Fruit fly (Drosophila melanogaster) whole organism, embryonic: ENCODE measurements around the gene CG5498.

ENCODE experiments used
- Antp ChIP-seq: fragments of 200-800 bp; sonication (Bioruptor generic); optimal IDR thresholded peaks from 3 replicates; lab custom pipeline; 2016; ENCODE audit warnings: missing biosample characterization, missing genetic modification characterization
- Awh ChIP-seq: fragments of 200-800 bp; sonication (Bioruptor generic); IDR thresholded peaks from 2 replicates; pipeline ENCODE4, ENCODE4 v1.3.6; 2022; ENCODE audit warnings: missing biosample characterization, missing genetic modification characterization
- Bteb2 ChIP-seq: fragments of 200-800 bp; sonication (Bioruptor generic); optimal IDR thresholded peaks from 2 replicates; lab custom pipeline; 2016; ENCODE audit warnings: missing biosample characterization, missing genetic modification characterization
- CG10366 ChIP-seq: fragments of 200-800 bp; sonication (Bioruptor generic); IDR thresholded peaks from 2 replicates; pipeline ENCODE4 v1.3.6; 2022; ENCODE audit warnings: missing biosample characterization, missing genetic modification characterization
- CG11093 ChIP-seq: fragments of 200-800 bp; sonication (Bioruptor generic); IDR thresholded peaks from 3 replicates; pipeline ENCODE4 v1.3.6; 2022; ENCODE audit warnings: missing biosample characterization, missing genetic modification characterization
- CG11504 ChIP-seq: fragments of 200-800 bp; sonication (Bioruptor generic); optimal IDR thresholded peaks from 3 replicates; lab custom pipeline; 2019; ENCODE audit warnings: missing biosample characterization, mild to moderate bottlenecking, missing genetic modification characterization, moderate library complexity
- CG11695 ChIP-seq: fragments of 200-800 bp; sonication (Bioruptor generic); IDR thresholded peaks from 3 replicates; pipeline ENCODE4 v1.3.6; 2022; ENCODE audit warnings: missing biosample characterization, missing genetic modification characterization
- CG13296 ChIP-seq: fragments of 200-800 bp; sonication (Bioruptor generic); optimal IDR thresholded peaks from 3 replicates; lab custom pipeline; 2018; ENCODE audit warnings: missing biosample characterization, mild to moderate bottlenecking, missing genetic modification characterization
- CG14441 ChIP-seq: fragments of 200-800 bp; sonication (Bioruptor generic); IDR thresholded peaks from 2 replicates; pipeline ENCODE4 v1.3.6; 2022; ENCODE audit warnings: missing biosample characterization, missing genetic modification characterization
- CG1602 ChIP-seq: fragments of 200-800 bp; sonication (Bioruptor generic); optimal IDR thresholded peaks from 3 replicates; lab custom pipeline; 2016; ENCODE audit warnings: missing biosample characterization, missing genetic modification characterization
- CG2678 ChIP-seq: fragments of 200-800 bp; sonication (Bioruptor generic); optimal IDR thresholded peaks from 3 replicates; lab custom pipeline; 2019; ENCODE audit warnings: missing biosample characterization, mild to moderate bottlenecking, missing genetic modification characterization, moderate library complexity
- CG31388 ChIP-seq: fragments of 200-800 bp; sonication (Bioruptor generic); optimal IDR thresholded peaks from 2 replicates; lab custom pipeline; 2016; ENCODE audit warnings: missing biosample characterization, missing genetic modification characterization
- CG33557 ChIP-seq: fragments of 200-800 bp; sonication (Bioruptor generic); optimal IDR thresholded peaks from 2 replicates; lab custom pipeline; 2019; ENCODE audit warnings: missing biosample characterization, mild to moderate bottlenecking, missing genetic modification characterization, moderate library complexity
- CG4360 ChIP-seq: fragments of 200-800 bp; sonication (Bioruptor generic); IDR thresholded peaks from 2 replicates; pipeline ENCODE4 v1.3.6; 2022; ENCODE audit warnings: missing biosample characterization, missing genetic modification characterization
- CG43689 ChIP-seq: fragments of 200-800 bp; sonication (Bioruptor generic); IDR thresholded peaks from 2 replicates; pipeline ENCODE4 v1.3.6; 2022; ENCODE audit warnings: missing biosample characterization, missing genetic modification characterization
- CG6272 ChIP-seq: fragments of 200-800 bp; sonication (Bioruptor generic); IDR thresholded peaks from 2 replicates; pipeline ENCODE4 v1.3.6; 2022; ENCODE audit warnings: missing biosample characterization, missing genetic modification characterization
- CG6791 ChIP-seq: fragments of 200-800 bp; sonication (Bioruptor generic); IDR thresholded peaks from 3 replicates; pipeline ENCODE4 v1.3.6; 2022; ENCODE audit warnings: missing biosample characterization, missing genetic modification characterization; ENCODE audit not compliant: partially characterized antibody
- CG8924 ChIP-seq: fragments of 200-800 bp; optimal IDR thresholded peaks from 3 replicates; lab custom pipeline; 2019; ENCODE audit warnings: missing biosample characterization, mild to moderate bottlenecking, missing genetic modification characterization, moderate library complexity
- Chrac-16 ChIP-seq: fragments of 200-800 bp; sonication (Bioruptor generic); optimal IDR thresholded peaks from 3 replicates; lab custom pipeline; 2016; ENCODE audit warnings: missing biosample characterization, missing genetic modification characterization
- Dbx ChIP-seq: fragments of 200-800 bp; sonication (Bioruptor generic); IDR thresholded peaks from 3 replicates; pipeline ENCODE4 v1.3.6; 2022; ENCODE audit warnings: missing biosample characterization, missing genetic modification characterization
- Doc3 ChIP-seq: fragments of 200-800 bp; sonication (Bioruptor generic); IDR thresholded peaks from 3 replicates; pipeline ENCODE4 v1.3.6; 2022; ENCODE audit warnings: missing biosample characterization, missing genetic modification characterization; ENCODE audit not compliant: partially characterized antibody
- Fer2 ChIP-seq: fragments of 200-800 bp; sonication (Bioruptor generic); optimal IDR thresholded peaks from 2 replicates; lab custom pipeline; 2018; ENCODE audit warnings: missing biosample characterization, mild to moderate bottlenecking, missing genetic modification characterization, moderate library complexity
- GATAe ChIP-seq: fragments of 200-800 bp; sonication (Bioruptor generic); conservative IDR thresholded peaks from 2 replicates; pipeline ENCODE4 v1.3.6; 2022; ENCODE audit warnings: missing biosample characterization, missing genetic modification characterization
- Gug ChIP-seq: fragments of 200-800 bp; sonication (Bioruptor generic); IDR thresholded peaks from 4 replicates; pipeline ENCODE4 v1.3.6; 2022; ENCODE audit warnings: missing biosample characterization, missing genetic modification characterization
- H2.0 ChIP-seq: fragments of 200-800 bp; sonication (Bioruptor generic); IDR thresholded peaks from 2 replicates; pipeline ENCODE4 v1.3.6; 2022; ENCODE audit warnings: missing biosample characterization, missing genetic modification characterization
- HmgD ChIP-seq: fragments of 200-800 bp; sonication (Bioruptor generic); optimal IDR thresholded peaks from 3 replicates; lab custom pipeline; 2016; ENCODE audit warnings: missing biosample characterization, missing genetic modification characterization
- Hsf ChIP-seq: fragments of 200-800 bp; sonication (Bioruptor generic); optimal IDR thresholded peaks from 3 replicates; lab custom pipeline; 2016; ENCODE audit warnings: missing biosample characterization, missing genetic modification characterization
- Myb ChIP-seq: fragments of 200-800 bp; sonication (Bioruptor generic); optimal IDR thresholded peaks from 2 replicates; lab custom pipeline; 2016; ENCODE audit warnings: missing biosample characterization, missing genetic modification characterization
- NK7.1 ChIP-seq: fragments of 200-800 bp; sonication (Bioruptor generic); optimal IDR thresholded peaks from 3 replicates; lab custom pipeline; 2016; ENCODE audit warnings: missing biosample characterization, missing genetic modification characterization
- Ssrp ChIP-seq: fragments of 200-800 bp; sonication (Bioruptor generic); optimal IDR thresholded peaks from 2 replicates; lab custom pipeline; 2018; ENCODE audit warnings: missing biosample characterization, mild to moderate bottlenecking, missing genetic modification characterization, moderate library complexity
- Stat92E ChIP-seq, 3 experiments: fragments of >200 bp in 2 of 3; fragments of 200-800 bp in 1 of 3; sonication (Bioruptor generic) in 1 of 3; optimal IDR thresholded peaks; 2 replicates each; lab custom pipeline; 2017 to 2019; ENCODE audit warnings: missing biosample characterization in 3 of 3, missing genetic modification characterization in 3 of 3, mild to moderate bottlenecking in 1 of 3, moderate library complexity in 1 of 3
- abd-A ChIP-seq: fragments of 200-800 bp; sonication (Bioruptor generic); optimal IDR thresholded peaks from 3 replicates; lab custom pipeline; 2019; ENCODE audit warnings: missing biosample characterization, mild to moderate bottlenecking, missing genetic modification characterization, moderate library complexity
- az2 ChIP-seq: fragments of 200-800 bp; sonication (Bioruptor generic); optimal IDR thresholded peaks from 3 replicates; lab custom pipeline; 2016; ENCODE audit warnings: missing biosample characterization, missing genetic modification characterization
- bigmax ChIP-seq: fragments of 200-800 bp; sonication (Bioruptor generic); optimal IDR thresholded peaks from 2 replicates; lab custom pipeline; 2018; ENCODE audit warnings: missing biosample characterization, mild to moderate bottlenecking, missing genetic modification characterization
- btn ChIP-seq: fragments of 200-800 bp; sonication (Bioruptor generic); optimal IDR thresholded peaks from 2 replicates; lab custom pipeline; 2016; ENCODE audit warnings: missing biosample characterization, missing genetic modification characterization
- chn ChIP-seq: fragments of 200-800 bp; sonication (Bioruptor generic); optimal IDR thresholded peaks from 2 replicates; lab custom pipeline; 2016; ENCODE audit warnings: missing biosample characterization, missing genetic modification characterization
- dmrt11E ChIP-seq: fragments of 200-800 bp; sonication (Bioruptor generic); optimal IDR thresholded peaks from 3 replicates; lab custom pipeline; 2018; ENCODE audit warnings: missing biosample characterization, mild to moderate bottlenecking, missing genetic modification characterization, moderate library complexity
- dpn ChIP-seq, 2 experiments: fragments of 200-800 bp; sonication (Bioruptor generic); optimal IDR thresholded peaks; 3 replicates each; lab custom pipeline; 2016; ENCODE audit warnings: missing biosample characterization in 2 of 2, missing genetic modification characterization in 2 of 2
- fd102C ChIP-seq: fragments of 200-800 bp; sonication (Bioruptor generic); optimal IDR thresholded peaks from 2 replicates; lab custom pipeline; 2018; ENCODE audit warnings: missing biosample characterization, mild to moderate bottlenecking, missing genetic modification characterization, moderate library complexity
- ftz-f1 ChIP-seq: fragments of 200-800 bp; sonication (Bioruptor generic); optimal IDR thresholded peaks from 2 replicates; lab custom pipeline; 2016; ENCODE audit warnings: missing biosample characterization, missing genetic modification characterization
- lab ChIP-seq: fragments of 200-800 bp; sonication (Bioruptor generic); optimal IDR thresholded peaks from 3 replicates; lab custom pipeline; 2017; ENCODE audit warnings: missing biosample characterization, missing genetic modification characterization, mild to moderate bottlenecking, moderate library complexity, missing genetic modification reagents
- mam ChIP-seq: fragments of 200-800 bp; sonication (Bioruptor generic); optimal IDR thresholded peaks from 3 replicates; lab custom pipeline; 2016; ENCODE audit warnings: missing biosample characterization, missing genetic modification characterization
- ranshi ChIP-seq: fragments of 200-800 bp; sonication (Bioruptor generic); IDR thresholded peaks from 2 replicates; pipeline ENCODE4 v1.3.6; 2022; ENCODE audit warnings: missing biosample characterization, missing genetic modification characterization
- rib ChIP-seq: fragments of 200-800 bp; sonication (Bioruptor generic); IDR thresholded peaks from 2 replicates; pipeline ENCODE4 v1.3.6; 2022; ENCODE audit warnings: missing biosample characterization, missing genetic modification characterization
- so ChIP-seq: fragments of 200-800 bp; sonication (Bioruptor generic); IDR thresholded peaks from 3 replicates; pipeline ENCODE4 v1.3.6; 2022; ENCODE audit warnings: missing biosample characterization, missing genetic modification characterization
- tna ChIP-seq: fragments of 200-800 bp; sonication (Bioruptor generic); IDR thresholded peaks from 2 replicates; pipeline ENCODE4 v1.3.6; 2022; ENCODE audit warnings: missing biosample characterization, missing genetic modification characterization; ENCODE audit not compliant: partially characterized antibody
- trem ChIP-seq: fragments of 200-800 bp; optimal IDR thresholded peaks from 3 replicates; lab custom pipeline; 2019; ENCODE audit warnings: missing biosample characterization, mild to moderate bottlenecking, missing genetic modification characterization, moderate library complexity
- ttk ChIP-seq: fragments of 200-800 bp; sonication (Bioruptor generic); IDR thresholded peaks from 2 replicates; pipeline ENCODE4 v2.1.2; 2022; ENCODE audit warnings: missing biosample characterization, missing genetic modification characterization
- vvl ChIP-seq: fragments of 200-800 bp; sonication (Bioruptor generic); IDR thresholded peaks from 2 replicates; pipeline ENCODE4 v1.3.6; 2022; ENCODE audit warnings: missing biosample characterization, missing genetic modification characterization
- wek ChIP-seq: fragments of 200-800 bp; sonication (Bioruptor generic); optimal IDR thresholded peaks from 3 replicates; lab custom pipeline; 2018; ENCODE audit warnings: missing biosample characterization, mild to moderate bottlenecking, missing genetic modification characterization, moderate library complexity
- zf30C ChIP-seq: fragments of 200-800 bp; sonication (Bioruptor generic); optimal IDR thresholded peaks from 3 replicates; lab custom pipeline; 2018; ENCODE audit warnings: missing biosample characterization, mild to moderate bottlenecking, missing genetic modification characterization

Gene CG5498

DNA sequence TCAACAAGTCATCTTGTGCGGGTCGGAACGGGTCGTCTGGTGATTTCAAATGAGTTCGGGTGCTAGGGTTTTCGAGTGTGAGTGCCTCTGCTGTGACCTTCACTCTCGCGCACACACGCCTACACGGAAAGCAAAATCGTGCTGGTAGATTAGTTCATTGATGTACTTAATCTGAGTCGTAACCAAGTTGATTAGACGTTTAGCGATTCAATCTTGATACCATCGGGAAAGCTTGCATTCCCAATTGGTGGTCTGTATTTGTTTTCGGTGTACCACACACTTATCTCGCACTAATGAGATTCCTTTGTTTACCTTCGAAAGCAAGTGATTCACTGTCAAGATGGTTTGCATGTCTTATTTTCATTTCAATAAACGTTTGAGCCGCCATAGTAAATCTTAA is 5.1 kb upstream of the CG5498 start (continued):
- 0 out of 2 replicates have a peak, but pooled peaks have one; percentile 16 for TF ChIP-seq ttk
- TF ChIP-seq Dbx: 0 out of 3 replicates have a peak, but pooled peaks have one; percentile 18
- peak; percentile 42 for TF ChIP-seq CG13296 (GFP tag; lab: Kevin White, UChicago)
- peak; percentile 20 to 60 for TF ChIP-seq dpn (GFP tag; optimal IDR thresholded peaks at IDR 0.05; lab: Kevin White, UChicago)
- TF ChIP-seq az2 (GFP tag; lab: Kevin White, UChicago): peak; percentile 24
- TF ChIP-seq Bteb2: peak; percentile 1
- TF ChIP-seq Hsf (GFP tag; lab: Kevin White, UChicago): peak; percentile 33
- peak; percentile 24; the same call in 1 of the 2 replicates for TF ChIP-seq CG43689 (GFP tag; lab: Robert Waterston, UW)
- TF ChIP-seq Doc3 (GFP tag; lab: Robert Waterston, UW): no peak
- no peak for TF ChIP-seq trem (tag; lab: Kevin White, UChicago)
- peak; percentile 40 for TF ChIP-seq mam (GFP tag; lab: Kevin White, UChicago)
- peak; percentile 48 for TF ChIP-seq ranshi (GFP tag; lab: Robert Waterston, UW)
- no peak for TF ChIP-seq CG33557 (GFP tag; lab: Kevin White, UChicago)
- no peak for TF ChIP-seq CG6791 (GFP tag; lab: Robert Waterston, UW)
- TF ChIP-seq NK7.1 (GFP tag; lab: Kevin White, UChicago): no peak
- TF ChIP-seq vvl (GFP tag; lab: Robert Waterston, UW): peak; percentile 69
- TF ChIP-seq abd-A (tag; lab: Kevin White, UChicago): no peak
- no peak for TF ChIP-seq wek
- TF ChIP-seq fd102C (GFP tag; lab: Kevin White, UChicago): no peak
- TF ChIP-seq H2.0: peak; percentile 50
- TF ChIP-seq CG11093 (GFP tag; lab: Robert Waterston, UW): no peak
- peak; percentile 13; the same call in 1 of the 2 replicates for TF ChIP-seq CG10366 (GFP tag; lab: Robert Waterston, UW)
- TF ChIP-seq Myb: peak; percentile 13
- no peak for TF ChIP-seq CG1602 (GFP tag; lab: Kevin White, UChicago)
- no peak for TF ChIP-seq Fer2 (tag; lab: Kevin White, UChicago)
- TF ChIP-seq HmgD: no peak
- no peak for TF ChIP-seq Ssrp
- peak; percentile 22; the same call in 1 of the 4 replicates for TF ChIP-seq Gug (GFP tag; lab: Robert Waterston, UW)
- TF ChIP-seq CG11504 (tag; lab: Kevin White, UChicago): peak; percentile 43
- TF ChIP-seq GATAe (GFP tag; lab: Robert Waterston, UW): peak; percentile 58
- peak; percentile 67 for TF ChIP-seq lab (GFP tag; lab: Kevin White, UChicago)
- no peak for TF ChIP-seq tna (GFP tag; lab: Robert Waterston, UW)
- no peak for TF ChIP-seq Chrac-16 (GFP tag; lab: Kevin White, UChicago)
- peak; percentile 60 for TF ChIP-seq CG2678 (tag; lab: Kevin White, UChicago)
- peak; percentile 79 for TF ChIP-seq ftz-f1
- TF ChIP-seq CG14441 (GFP tag; lab: Robert Waterston, UW): peak; percentile 60; the same call in 1 of the 2 replicates
- TF ChIP-seq so (GFP tag; lab: Robert Waterston, UW): peak; percentile 66; the same call in 2 of the 3 replicates
- no peak for TF ChIP-seq CG6272 (GFP tag; lab: Robert Waterston, UW)
- TF ChIP-seq btn (GFP tag; lab: Kevin White, UChicago): no peak
- peak; percentile 18 for TF ChIP-seq chn
- peak; percentile 59 for TF ChIP-seq Antp
- TF ChIP-seq Awh (GFP tag; lab: Robert Waterston, UW): 0 out of 2 replicates have a peak, but pooled peaks have one; percentile 32
- TF ChIP-seq bigmax (GFP tag; lab: Kevin White, UChicago): no peak
- no peak for TF ChIP-seq CG4360 (GFP tag; lab: Robert Waterston, UW)
- TF ChIP-seq dmrt11E: peak; percentile 17
- peak; percentile 66 for TF ChIP-seq CG11695
- peak; percentile 69 for TF ChIP-seq zf30C (GFP tag; lab: Kevin White, UChicago)
- 0 out of 2 replicates have a peak, but pooled peaks have one; percentile 19 for TF ChIP-seq rib (GFP tag; lab: Robert Waterston, UW)
- TF ChIP-seq CG8924 (tag; lab: Kevin White, UChicago): no peak
- no peak for TF ChIP-seq CG31388 (GFP tag; lab: Kevin White, UChicago)
- TF ChIP-seq Stat92E (GFP tag; optimal IDR thresholded peaks at IDR 0.05; lab: Kevin White, UChicago): no peak
